Worm (Caenorhabditis elegans): ENCODE results near the gene pgp-5.

- TF ChIP-seq Y95B8A.8 (GFP tag; IDR thresholded peaks at IDR 0.05): no peak
- TF ChIP-seq madf-6 (GFP tag; IDR thresholded peaks at IDR 0.05): no peak
- no peak for TF ChIP-seq chd-7 (tag; optimal IDR thresholded peaks at IDR 0.05)
- no peak for TF ChIP-seq akir-1 (GFP tag; optimal IDR thresholded peaks at IDR 0.05)
- TF ChIP-seq fkh-3 (tag; optimal IDR thresholded peaks at IDR 0.05): no peak
- no peak for TF ChIP-seq F57A8.1 (GFP tag; optimal IDR thresholded peaks at IDR 0.05)
- no peak for TF ChIP-seq C17E4.6 (GFP tag; IDR thresholded peaks at IDR 0.05)
- no peak for TF ChIP-seq dpff-1 (tag; optimal IDR thresholded peaks at IDR 0.05)
- TF ChIP-seq B0261.1 (tag; optimal IDR thresholded peaks at IDR 0.05): no peak
- TF ChIP-seq mes-4 (tag; optimal IDR thresholded peaks at IDR 0.05): no peak
- no peak for TF ChIP-seq efl-1 (GFP tag; optimal IDR thresholded peaks at IDR 0.05)
- TF ChIP-seq F49E8.2 (tag; optimal IDR thresholded peaks at IDR 0.05; ENCODE audit: insufficient read depth): no peak
- no peak for TF ChIP-seq snpc-4 (GFP tag; optimal IDR thresholded peaks at IDR 0.05)
- no peak for TF ChIP-seq snpc-4 (tag; optimal IDR thresholded peaks at IDR 0.05)
Measured at ce11 chrX:10838550-10838949, 20.5 kb downstream of the pgp-5 start, which contains the start of gene plc-1.
